Fruit fly (Drosophila melanogaster): Measurements from ENCODE around the gene CG2104.
A peak's percentile ranks its signal among the peaks of the same experiment; 100 is the strongest.

DNA sequence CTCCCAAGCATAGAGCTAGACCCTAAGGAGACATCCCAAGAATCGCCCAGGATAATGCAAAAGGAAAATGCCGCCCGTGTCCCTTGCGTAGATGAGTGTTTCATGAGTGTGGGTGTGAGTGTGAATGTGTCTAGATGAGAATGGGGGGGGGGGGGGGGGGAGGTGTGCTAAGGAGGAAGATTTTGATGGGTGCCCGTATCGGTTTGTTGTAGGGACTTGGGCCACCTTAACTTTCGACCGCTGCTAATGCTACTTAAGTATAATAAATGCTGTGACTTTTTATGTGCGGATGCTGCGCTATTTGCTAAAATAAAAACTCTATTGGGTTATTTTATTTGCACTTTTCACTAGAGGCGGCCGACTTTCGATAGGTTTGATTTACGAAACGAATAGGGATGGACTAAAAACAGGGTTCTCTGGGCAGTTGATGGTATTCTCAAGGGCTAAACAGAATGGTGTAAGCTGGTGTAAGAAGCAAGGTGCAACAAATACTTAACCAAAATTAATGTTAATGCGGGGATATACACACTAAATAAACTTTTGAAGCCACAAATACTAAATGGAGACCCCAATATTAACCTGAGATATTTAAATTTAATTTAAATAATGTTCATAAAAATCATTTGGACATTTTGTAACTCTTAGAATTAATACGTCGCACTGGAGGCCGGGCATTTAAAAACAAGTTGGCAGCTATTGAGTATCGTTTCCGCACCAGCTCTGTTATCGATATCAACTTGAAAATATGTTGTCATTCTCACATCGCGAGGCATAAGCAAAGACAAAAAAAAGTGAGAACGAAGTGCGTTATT is 24.0 kb downstream of the CG2104 start, which contains the start of the genes Xe7 and Atg17:
- TF ChIP-seq h (GFP tag; optimal IDR thresholded peaks at IDR 0.05) (peak; percentile 90), jim (GFP tag; optimal IDR thresholded peaks at IDR 0.05) (no peak), dmrt93B (GFP tag; optimal IDR thresholded peaks at IDR 0.05) (peak; percentile 87), Hr78 (GFP tag; optimal IDR thresholded peaks at IDR 0.05) (no peak), brk (GFP tag; optimal IDR thresholded peaks at IDR 0.05) (peak; percentile 77)
